Worm (Caenorhabditis elegans) whole organism, late embryonic: ENCODE data around the gene ttr-11.

Experiments
- C08G9.2 ChIP-seq: sonication (generic microtip); optimal IDR thresholded peaks from 2 replicates; lab custom pipeline; 2016; ENCODE audit warnings: mild to moderate bottlenecking, missing genetic modification characterization, moderate library complexity, missing compliant biosample characterization
- C38D4.7 ChIP-seq: fragments of 200-800 bp; sonication (Bioruptor generic); optimal IDR thresholded peaks from 2 replicates; lab custom pipeline; 2018; ENCODE audit warnings: mild to moderate bottlenecking, missing genetic modification characterization, moderate library complexity, missing compliant biosample characterization
- T23F11.4 ChIP-seq: fragments of 200-800 bp; sonication (Bioruptor generic); optimal IDR thresholded peaks from 2 replicates; lab custom pipeline; 2018; ENCODE audit warnings: mild to moderate bottlenecking, missing genetic modification characterization, missing compliant biosample characterization
- ama-1 ChIP-seq: fragments of 150-350 bp; optimal IDR thresholded peaks from 2 replicates; lab custom pipeline; 2014
- ceh-18 ChIP-seq: sonication (generic microtip); optimal IDR thresholded peaks from 2 replicates; lab custom pipeline; 2016; ENCODE audit warnings: missing genetic modification characterization, missing compliant biosample characterization
- ceh-19 ChIP-seq: fragments of 200-800 bp; sonication (Bioruptor generic); optimal IDR thresholded peaks from 2 replicates; lab custom pipeline; 2018; ENCODE audit warnings: mild to moderate bottlenecking, missing genetic modification characterization, missing compliant biosample characterization
- ceh-2 ChIP-seq: sonication (generic microtip); optimal IDR thresholded peaks from 2 replicates; lab custom pipeline; 2016; ENCODE audit warnings: missing genotype, missing genetic modification characterization, missing compliant biosample characterization
- ceh-22 ChIP-seq: sonication (generic microtip); optimal IDR thresholded peaks from 2 replicates; lab custom pipeline; 2017; ENCODE audit warnings: missing biosample characterization, missing genetic modification characterization
- ceh-31 ChIP-seq: sonication (generic microtip); optimal IDR thresholded peaks from 2 replicates; lab custom pipeline; 2016; ENCODE audit warnings: missing genetic modification characterization, missing compliant biosample characterization
- ceh-34 ChIP-seq: sonication (generic microtip); optimal IDR thresholded peaks from 2 replicates; lab custom pipeline; 2016; ENCODE audit warnings: mild to moderate bottlenecking, missing genetic modification characterization, missing compliant biosample characterization
- ceh-48 ChIP-seq: sonication (generic microtip); optimal IDR thresholded peaks from 2 replicates; lab custom pipeline; 2016; ENCODE audit warnings: missing genetic modification characterization, inconsistent platforms, missing compliant biosample characterization
- ceh-6 ChIP-seq: fragments of 200-800 bp; sonication (Bioruptor generic); optimal IDR thresholded peaks from 2 replicates; lab custom pipeline; 2018; ENCODE audit warnings: mild to moderate bottlenecking, missing genetic modification characterization, missing compliant biosample characterization
- che-1 ChIP-seq: sonication (generic microtip); optimal IDR thresholded peaks from 2 replicates; lab custom pipeline; 2016; ENCODE audit warnings: mild to moderate bottlenecking, missing genetic modification characterization, missing compliant biosample characterization
- dmd-4 ChIP-seq: sonication (generic microtip); optimal IDR thresholded peaks from 2 replicates; lab custom pipeline; 2016; ENCODE audit warnings: borderline replicate concordance, missing genetic modification characterization, missing compliant biosample characterization
- elt-2 ChIP-seq: sonication (generic microtip); optimal IDR thresholded peaks from 2 replicates; lab custom pipeline; 2016; ENCODE audit warnings: missing genetic modification reagents, missing genetic modification characterization, missing compliant biosample characterization
- elt-4 ChIP-seq: sonication (generic microtip); optimal IDR thresholded peaks from 2 replicates; lab custom pipeline; 2016; ENCODE audit warnings: missing genetic modification characterization, missing compliant biosample characterization
- ets-4 ChIP-seq: sonication (generic microtip); optimal IDR thresholded peaks from 2 replicates; lab custom pipeline; 2016; ENCODE audit warnings: missing genetic modification characterization, missing compliant biosample characterization
- fkh-6 ChIP-seq: sonication (generic microtip); optimal IDR thresholded peaks from 2 replicates; lab custom pipeline; 2016; ENCODE audit warnings: missing genetic modification characterization, missing compliant biosample characterization
- gmeb-2 ChIP-seq: sonication (generic microtip); optimal IDR thresholded peaks from 2 replicates; lab custom pipeline; 2016; ENCODE audit warnings: missing genetic modification characterization, inconsistent platforms, missing compliant biosample characterization
- hlh-15 ChIP-seq: sonication (generic microtip); optimal IDR thresholded peaks from 2 replicates; lab custom pipeline; 2016; ENCODE audit warnings: missing genetic modification characterization, missing compliant biosample characterization
- hlh-30 ChIP-seq: sonication (generic microtip); optimal IDR thresholded peaks from 2 replicates; lab custom pipeline; 2017; ENCODE audit warnings: antibody characterized with exemption, missing genetic modification characterization, missing compliant biosample characterization; ENCODE audit not compliant: insufficient read depth
- hlh-6 ChIP-seq: sonication (generic microtip); optimal IDR thresholded peaks from 2 replicates; lab custom pipeline; 2016; ENCODE audit warnings: missing genotype, missing genetic modification characterization, missing compliant biosample characterization
- hlh-8 ChIP-seq: sonication (generic microtip); optimal IDR thresholded peaks from 2 replicates; lab custom pipeline; 2016; ENCODE audit warnings: missing genotype, missing genetic modification characterization, missing compliant biosample characterization
- madf-2 ChIP-seq: sonication (generic microtip); optimal IDR thresholded peaks from 2 replicates; lab custom pipeline; 2017; ENCODE audit warnings: missing genetic modification characterization, missing compliant biosample characterization
- nfya-1 ChIP-seq: sonication (generic microtip); optimal IDR thresholded peaks from 2 replicates; lab custom pipeline; 2017; ENCODE audit warnings: missing genetic modification characterization, mild to moderate bottlenecking, missing compliant biosample characterization, antibody characterized with exemption, moderate library complexity
- npax-4 ChIP-seq: sonication (generic microtip); optimal IDR thresholded peaks from 2 replicates; lab custom pipeline; 2016; ENCODE audit warnings: missing genetic modification characterization, missing compliant biosample characterization
- pax-1 ChIP-seq: fragments of 150-350 bp; optimal IDR thresholded peaks from 2 replicates; lab custom pipeline; 2014; ENCODE audit warnings: missing biosample characterization, missing genetic modification characterization
- pros-1 ChIP-seq: fragments of 150-350 bp; optimal IDR thresholded peaks from 2 replicates; lab custom pipeline; 2014; ENCODE audit warnings: missing biosample characterization, missing genetic modification reagents, missing genetic modification characterization
- ref-2 ChIP-seq: sonication (generic microtip); optimal IDR thresholded peaks from 2 replicates; lab custom pipeline; 2016; ENCODE audit warnings: missing genetic modification characterization, missing compliant biosample characterization
- rnt-1 ChIP-seq: sonication (generic microtip); optimal IDR thresholded peaks from 2 replicates; lab custom pipeline; 2016; ENCODE audit warnings: missing genetic modification characterization, missing compliant biosample characterization
- sox-4 ChIP-seq: sonication (generic microtip); optimal IDR thresholded peaks from 2 replicates; lab custom pipeline; 2017; ENCODE audit warnings: mild to moderate bottlenecking, missing genetic modification characterization, inconsistent platforms, missing compliant biosample characterization
- tbx-7 ChIP-seq: sonication (generic microtip); optimal IDR thresholded peaks from 2 replicates; lab custom pipeline; 2016; ENCODE audit warnings: missing genotype, missing genetic modification characterization, missing compliant biosample characterization
- unc-42 ChIP-seq: sonication (generic microtip); optimal IDR thresholded peaks from 2 replicates; lab custom pipeline; 2016; ENCODE audit warnings: missing genotype, missing genetic modification characterization, missing compliant biosample characterization
- unc-55 ChIP-seq: sonication (generic microtip); optimal IDR thresholded peaks from 2 replicates; lab custom pipeline; 2017; ENCODE audit warnings: missing biosample characterization, missing genetic modification reagents, missing genetic modification characterization
- unc-86 ChIP-seq: sonication (generic microtip); optimal IDR thresholded peaks from 2 replicates; lab custom pipeline; 2016; ENCODE audit warnings: missing genetic modification characterization, missing compliant biosample characterization

The ttr-11 gene

ce11 chrV:20633619-20634018 is 30.5 kb downstream of the ttr-11 start, which contains the start of gene F46B3.15:
Gene F46B3.15, minus strand, starts transcription at chrV:20633719.
- TF ChIP-seq ceh-19 (no peak), ceh-18 (tag; lab: Kevin White, UChicago) (no peak), T23F11.4 (GFP tag; lab: Kevin White, UChicago) (no peak), ceh-2 (tag; lab: Kevin White, UChicago) (no peak), elt-2 (no peak), ceh-31 (tag; lab: Kevin White, UChicago) (no peak), fkh-6 (no peak), ceh-22 (tag; lab: Kevin White, UChicago) (no peak), ref-2 (tag; lab: Kevin White, UChicago) (no peak), ets-4 (tag; lab: Kevin White, UChicago) (no peak), pax-1 (no peak), madf-2 (no peak), hlh-15 (no peak), hlh-8 (tag; lab: Kevin White, UChicago) (no peak)

- TF ChIP-seq unc-42 (tag; lab: Kevin White, UChicago) (no peak), C08G9.2 (tag; lab: Kevin White, UChicago) (no peak), hlh-30 (tag; lab: Kevin White, UChicago) (no peak), hlh-15 (no peak), C38D4.7 (GFP tag; lab: Kevin White, UChicago) (no peak), dmd-4 (no peak), hlh-8 (tag; lab: Kevin White, UChicago) (no peak), sox-4 (no peak), unc-55 (GFP tag; lab: Kevin White, UChicago) (no peak), ceh-19 (no peak), rnt-1 (no peak)
- TF ChIP-seq, all 69 proteins: peak for 0
Observed at ce11 chrV:20634330-20634729, 31.2 kb downstream of the ttr-11 start, which contains the start of gene F46B3.16. Gene F46B3.16, plus strand, starts transcription at chrV:20634630.

ce11 chrV:20636855-20637254 is 33.7 kb downstream of the ttr-11 start, which contains the start of gene ttr-13:
Gene ttr-13, minus strand, starts transcription at chrV:20636955.
- no peak for TF ChIP-seq hlh-15

DNA sequence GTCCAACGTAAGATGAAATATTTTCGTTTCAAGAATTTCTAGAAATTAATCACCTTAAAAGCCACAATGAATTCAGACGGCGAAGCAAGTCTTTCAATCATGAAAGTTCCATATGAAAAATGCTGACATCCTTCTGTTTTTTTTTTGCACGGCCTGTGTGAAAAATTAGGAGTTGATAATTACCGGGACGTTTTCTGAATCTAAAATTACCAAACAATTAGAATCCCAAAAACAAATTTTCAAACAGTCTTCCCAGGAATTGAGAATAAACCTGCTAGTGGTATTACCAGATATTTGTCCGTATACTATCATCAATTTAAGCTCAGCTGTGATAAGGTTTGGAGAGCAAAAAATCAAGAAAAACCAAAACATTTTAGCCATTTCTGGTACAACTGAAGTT is 35.2 kb downstream of the ttr-11 start, which contains the start of gene Y44A6B.3:
Y44A6B.3 (minus strand) TSS at position 101 of the 400 bp plus-strand sequence.
- no peak for TF ChIP-seq npax-4 (tag; lab: Kevin White, UChicago)
- TF ChIP-seq unc-86 (tag; lab: Kevin White, UChicago), result no peak
- no peak for TF ChIP-seq hlh-6
- TF ChIP-seq gmeb-2, result no peak
- TF ChIP-seq ceh-6 (GFP tag; lab: Kevin White, UChicago), result no peak
- TF ChIP-seq ceh-34 (tag; lab: Kevin White, UChicago), result no peak
- no peak for TF ChIP-seq ceh-22 (tag; lab: Kevin White, UChicago)
- TF ChIP-seq ama-1, result no peak
- no peak for TF ChIP-seq elt-2
- no peak for TF ChIP-seq ceh-31 (tag; lab: Kevin White, UChicago)
- no peak for TF ChIP-seq T23F11.4 (GFP tag; lab: Kevin White, UChicago)
- no peak for TF ChIP-seq ceh-48 (tag; lab: Kevin White, UChicago)
- TF ChIP-seq elt-4 (tag; lab: Kevin White, UChicago), result no peak

ce11 chrV:20639294-20639693 is 36.2 kb downstream of the ttr-11 start, which contains the start of gene srxa-14:
Gene srxa-14, plus strand, starts transcription at chrV:20639594.
- TF ChIP-seq che-1, result no peak
- TF ChIP-seq rnt-1, result no peak
- TF ChIP-seq pros-1 (tag; lab: Kevin White, UChicago), result no peak
- TF ChIP-seq ceh-34 (tag; lab: Kevin White, UChicago), result no peak
- TF ChIP-seq ceh-2 (tag; lab: Kevin White, UChicago), result no peak
- no peak for TF ChIP-seq nfya-1 (tag; lab: Kevin White, UChicago)
- no peak for TF ChIP-seq fkh-6
- no peak for TF ChIP-seq tbx-7 (tag; lab: Kevin White, UChicago)
